Worm (Caenorhabditis elegans) whole organism, young adult: ENCODE results near the gene T16G12.4.

Experiments
- B0336.3 ChIP-seq: fragments of 200-800 bp; sonication (Bioruptor generic); IDR thresholded peaks from 2 replicates; pipeline ENCODE4 v1.3.6; 2022; ENCODE audit warnings: missing genetic modification characterization, missing compliant biosample characterization
- F22D6.2 ChIP-seq: sonication (generic microtip); optimal IDR thresholded peaks from 2 replicates; lab custom pipeline; 2016; ENCODE audit warnings: mild to moderate bottlenecking, missing genetic modification characterization, missing compliant biosample characterization
- F33H1.4 ChIP-seq: fragments of 200-800 bp; sonication (Bioruptor generic); IDR thresholded peaks from 2 replicates; pipeline ENCODE4 v1.3.6; 2022; ENCODE audit warnings: missing genetic modification reagents, missing genetic modification characterization, missing compliant biosample characterization
- T26A5.8 ChIP-seq: sonication (generic microtip); optimal IDR thresholded peaks from 2 replicates; lab custom pipeline; 2016; ENCODE audit warnings: missing genetic modification characterization, missing compliant biosample characterization
- Y79H2A.3 ChIP-seq: fragments of 200-800 bp; sonication (Bioruptor generic); conservative IDR thresholded peaks from 2 replicates; pipeline ENCODE4 v1.3.6; 2022; ENCODE audit warnings: missing genetic modification reagents, missing genetic modification characterization, missing compliant biosample characterization
- Y95B8A.8 ChIP-seq: fragments of 200-800 bp; sonication (Bioruptor generic); IDR thresholded peaks from 2 replicates; pipeline ENCODE4 v1.3.6; 2022; ENCODE audit warnings: missing genetic modification reagents, missing genetic modification characterization, missing compliant biosample characterization
- ama-1 ChIP-seq, 3 experiments: fragments of 150-350 bp in 1 of 3; sonication (generic microtip) in 2 of 3; optimal IDR thresholded peaks; 2 replicates each; lab custom pipeline; 2014 to 2018; ENCODE audit warnings: missing biosample characterization in 2 of 3, missing genetic modification characterization in 2 of 3, missing genetic modification reagents in 2 of 3
- aptf-3 ChIP-seq: fragments of 200-800 bp; sonication (Bioruptor generic); IDR thresholded peaks from 2 replicates; pipeline ENCODE4 v1.3.6; 2022; ENCODE audit warnings: missing genetic modification characterization, missing compliant biosample characterization
- bed-2 ChIP-seq: fragments of 200-800 bp; sonication (Bioruptor generic); IDR thresholded peaks from 2 replicates; pipeline ENCODE4 v1.3.6; 2022; ENCODE audit warnings: missing genetic modification reagents, missing genetic modification characterization, missing compliant biosample characterization
- cebp-1 ChIP-seq, 2 experiments: fragments of 200-800 bp in 1 of 2; sonication (Bioruptor generic) in 1 of 2; sonication (generic microtip) in 1 of 2; IDR thresholded peaks in 1 of 2; optimal IDR thresholded peaks in 1 of 2; 2 replicates each; pipeline versions ENCODE4 v1.3.6 to Lab custom; 2017 to 2022; ENCODE audit warnings: missing compliant biosample characterization in 2 of 2, missing genetic modification characterization in 2 of 2, mild to moderate bottlenecking in 1 of 2, missing genetic modification reagents in 1 of 2, moderate library complexity in 1 of 2
- cebp-2 ChIP-seq: fragments of 200-800 bp; sonication (Bioruptor generic); IDR thresholded peaks from 2 replicates; pipeline ENCODE4 v1.3.6; 2022; ENCODE audit warnings: missing genetic modification characterization, missing compliant biosample characterization
- ceh-27 ChIP-seq: fragments of 200-800 bp; sonication (Bioruptor generic); optimal IDR thresholded peaks from 2 replicates; lab custom pipeline; 2018; ENCODE audit warnings: mild to moderate bottlenecking, missing genetic modification characterization, moderate library complexity, missing compliant biosample characterization
- ceh-79 ChIP-seq: sonication (generic microtip); optimal IDR thresholded peaks from 2 replicates; lab custom pipeline; 2017; ENCODE audit warnings: mild to moderate bottlenecking, missing genetic modification characterization, missing compliant biosample characterization
- dpl-1 ChIP-seq: fragments of 150-350 bp; optimal IDR thresholded peaks from 2 replicates; lab custom pipeline; 2014; ENCODE audit warnings: missing biosample characterization, missing genetic modification reagents, missing genetic modification characterization
- efl-1 ChIP-seq: fragments of 150-350 bp; optimal IDR thresholded peaks from 2 replicates; lab custom pipeline; 2014; ENCODE audit warnings: missing biosample characterization, missing genetic modification reagents, missing genetic modification characterization
- ets-4 ChIP-seq: fragments of 200-800 bp; sonication (Bioruptor generic); optimal IDR thresholded peaks from 2 replicates; lab custom pipeline; 2018; ENCODE audit warnings: mild to moderate bottlenecking, missing genetic modification characterization, missing compliant biosample characterization
- hlh-12 ChIP-seq: sonication (generic microtip); optimal IDR thresholded peaks from 2 replicates; lab custom pipeline; 2016; ENCODE audit warnings: missing genetic modification characterization, missing compliant biosample characterization
- hmg-1.2 ChIP-seq: fragments of 200-800 bp; sonication (Bioruptor generic); IDR thresholded peaks from 2 replicates; pipeline ENCODE4 v1.3.6; 2022; ENCODE audit warnings: missing genetic modification reagents, missing genetic modification characterization, missing compliant biosample characterization
- hsf-1 ChIP-seq: fragments of 200-800 bp; sonication (Bioruptor generic); IDR thresholded peaks from 2 replicates; pipeline ENCODE4 v1.3.6; 2022; ENCODE audit warnings: missing genetic modification reagents, missing genetic modification characterization, missing compliant biosample characterization
- lin-35 ChIP-seq, 3 experiments: fragments of 150-350 bp in 2 of 3; sonication (generic microtip) in 1 of 3; optimal IDR thresholded peaks; 2 replicates each; lab custom pipeline; 2014 to 2018; ENCODE audit warnings: missing biosample characterization in 3 of 3, missing genetic modification characterization in 3 of 3, missing genetic modification reagents in 3 of 3
- lin-54 ChIP-seq: fragments of 200-800 bp; sonication (Bioruptor generic); optimal IDR thresholded peaks from 2 replicates; lab custom pipeline; 2018; ENCODE audit warnings: mild to moderate bottlenecking, missing genetic modification characterization, missing compliant biosample characterization
- lsl-1 ChIP-seq: fragments of 200-800 bp; sonication (Bioruptor generic); optimal IDR thresholded peaks from 2 replicates; lab custom pipeline; 2018; ENCODE audit warnings: mild to moderate bottlenecking, missing genetic modification characterization, moderate library complexity, missing compliant biosample characterization
- madf-6 ChIP-seq: fragments of 200-800 bp; sonication (Bioruptor generic); IDR thresholded peaks from 2 replicates; pipeline ENCODE4 v1.3.6; 2022; ENCODE audit warnings: missing genetic modification reagents, missing genetic modification characterization, missing compliant biosample characterization
- mel-28 ChIP-seq: sonication (generic microtip); optimal IDR thresholded peaks from 2 replicates; lab custom pipeline; 2016; ENCODE audit warnings: borderline replicate concordance, mild to moderate bottlenecking, missing genetic modification characterization, missing compliant biosample characterization
- mes-4 ChIP-seq: sonication (generic microtip); optimal IDR thresholded peaks from 2 replicates; lab custom pipeline; 2016; ENCODE audit warnings: missing genotype, missing genetic modification characterization, missing compliant biosample characterization
- nfya-1 ChIP-seq: sonication (generic microtip); optimal IDR thresholded peaks from 2 replicates; lab custom pipeline; 2017; ENCODE audit warnings: antibody characterized with exemption, missing compliant biosample characterization, missing genetic modification characterization, borderline replicate concordance; ENCODE audit not compliant: insufficient read depth
- nfyb-1 ChIP-seq: fragments of 200-800 bp; sonication (Bioruptor generic); IDR thresholded peaks from 2 replicates; pipeline ENCODE4 v1.3.6; 2022; ENCODE audit warnings: missing genetic modification reagents, missing genetic modification characterization, missing compliant biosample characterization
- nhr-120 ChIP-seq: fragments of 200-800 bp; sonication (Bioruptor generic); IDR thresholded peaks from 2 replicates; pipeline ENCODE4 v1.3.6; 2022; ENCODE audit warnings: missing genetic modification characterization, missing compliant biosample characterization
- nhr-80 ChIP-seq: sonication (generic microtip); optimal IDR thresholded peaks from 2 replicates; lab custom pipeline; 2016; ENCODE audit warnings: missing genetic modification characterization, missing compliant biosample characterization
- rec-8 ChIP-seq, 2 experiments: sonication (generic microtip); optimal IDR thresholded peaks; 2 replicates each; lab custom pipeline; 2016; ENCODE audit warnings: mild to moderate bottlenecking in 2 of 2, missing genetic modification characterization in 2 of 2, missing genetic modification reagents in 2 of 2, missing genotype in 2 of 2, missing biosample characterization in 1 of 2, missing compliant biosample characterization in 1 of 2, moderate library complexity in 1 of 2
- repo-1 ChIP-seq: sonication (generic microtip); optimal IDR thresholded peaks from 2 replicates; lab custom pipeline; 2017; ENCODE audit warnings: mild to moderate bottlenecking, missing genetic modification characterization, missing compliant biosample characterization
- rpc-1 ChIP-seq, 2 experiments: fragments of 150-350 bp in 1 of 2; sonication (generic microtip) in 1 of 2; optimal IDR thresholded peaks; 2 replicates each; lab custom pipeline; 2014 to 2018; ENCODE audit warnings: missing biosample characterization in 1 of 2, missing genetic modification characterization in 1 of 2, missing genetic modification reagents in 1 of 2, missing genotype in 1 of 2
- snpc-4 ChIP-seq, 5 experiments: fragments of 150-350 bp in 1 of 5; sonication (generic microtip) in 4 of 5; optimal IDR thresholded peaks; 2 replicates each; lab custom pipeline; 2014 to 2018; ENCODE audit warnings: missing genetic modification characterization in 5 of 5, missing biosample characterization in 3 of 5, antibody characterized with exemption in 2 of 5, mild to moderate bottlenecking in 2 of 5, missing compliant biosample characterization in 2 of 5, missing genotype in 2 of 5, moderate library complexity in 2 of 5, missing genetic modification reagents in 1 of 5
- zfh-2 ChIP-seq: fragments of 200-800 bp; sonication (Bioruptor generic); conservative IDR thresholded peaks from 2 replicates; pipeline ENCODE4 v1.3.6; 2022; ENCODE audit warnings: missing genetic modification reagents, missing genetic modification characterization, missing compliant biosample characterization
- ztf-18 ChIP-seq: sonication (generic microtip); optimal IDR thresholded peaks from 2 replicates; lab custom pipeline; 2016; ENCODE audit warnings: missing genotype, mild to moderate bottlenecking, missing genetic modification characterization, missing compliant biosample characterization
- ztf-3 ChIP-seq: fragments of 200-800 bp; sonication (Bioruptor generic); optimal IDR thresholded peaks from 2 replicates; lab custom pipeline; 2018; ENCODE audit warnings: mild to moderate bottlenecking, missing genetic modification characterization, missing compliant biosample characterization

The T16G12.4 gene

ce11 chrIII:10088508-10088981 lies 30.9 kb downstream of the T16G12.4 start, which contains the start of gene hal-2 (continued):
- TF ChIP-seq hlh-12 (tag; lab: Kevin White, UChicago), result no peak
- no peak for TF ChIP-seq rec-8 (tag; optimal IDR thresholded peaks at IDR 0.05; lab: Kevin White, UChicago)
- peak; percentile 33; the same call in 1 of the 2 replicates for TF ChIP-seq madf-6 (GFP tag; lab: Robert Waterston, UW)
- no peak for TF ChIP-seq bed-2
- TF ChIP-seq cebp-1 (GFP tag; IDR thresholded peaks at IDR 0.05; lab: Robert Waterston, UW), result no peak
- TF ChIP-seq cebp-1 (tag; optimal IDR thresholded peaks at IDR 0.05; lab: Kevin White, UChicago), result no peak

- no peak for TF ChIP-seq mel-28 (tag; lab: Kevin White, UChicago)
- 0 out of 2 replicates have a peak, but pooled peaks have one; percentile 9 for TF ChIP-seq B0336.3 (GFP tag; lab: Robert Waterston, UW)
- TF ChIP-seq cebp-1 (GFP tag; IDR thresholded peaks at IDR 0.05; lab: Robert Waterston, UW), result no peak
- TF ChIP-seq cebp-1 (tag; optimal IDR thresholded peaks at IDR 0.05; lab: Kevin White, UChicago), result peak; percentile 18
- 0 out of 2 replicates have a peak, but pooled peaks have one; percentile 27 for TF ChIP-seq Y79H2A.3 (GFP tag; lab: Robert Waterston, UW)
- TF ChIP-seq lin-35 (GFP tag; optimal IDR thresholded peaks at IDR 0.05; lab: Kevin White, UChicago), result no peak
- TF ChIP-seq zfh-2 (GFP tag; lab: Robert Waterston, UW), result no peak
- no peak for TF ChIP-seq cebp-2
- no peak for TF ChIP-seq mes-4 (tag; lab: Kevin White, UChicago)
- TF ChIP-seq hsf-1 (GFP tag; lab: Robert Waterston, UW), result no peak
- TF ChIP-seq madf-6 (GFP tag; lab: Robert Waterston, UW), result peak; percentile 44; the same call in 1 of the 2 replicates
- TF ChIP-seq Y95B8A.8, result no peak
- TF ChIP-seq, all 124 proteins: peak for 4
These were observed 33.1 kb downstream of the T16G12.4 start, which contains the start of gene gtf-2H2C for ce11 chrIII:10090685-10091084. Gene gtf-2H2C, minus strand, starts transcription at chrIII:10090785.

- TF ChIP-seq efl-1 (peak; percentile 66), dpl-1 (GFP tag; lab: Kevin White, UChicago) (peak; percentile 57), Y95B8A.8 (no peak), nfya-1 (tag; lab: Kevin White, UChicago) (no peak), lsl-1 (GFP tag; lab: Kevin White, UChicago) (peak; percentile 42), ceh-27 (GFP tag; lab: Kevin White, UChicago) (no peak), ets-4 (GFP tag; lab: Kevin White, UChicago) (no peak), snpc-4 (GFP tag; optimal IDR thresholded peaks at IDR 0.05; lab: Kevin White, UChicago) (no peak), snpc-4 (tag; optimal IDR thresholded peaks at IDR 0.05; lab: Kevin White, UChicago) (peak in 1 of 4 experiments; percentile 6), T26A5.8 (no peak), nhr-120 (GFP tag; lab: Robert Waterston, UW) (no peak), repo-1 (no peak), F33H1.4 (0 out of 2 replicates have a peak, but pooled peaks have one; percentile 18), nfyb-1 (GFP tag; lab: Robert Waterston, UW) (0 out of 2 replicates have a peak, but pooled peaks have one; percentile 35), lin-35 (GFP tag; optimal IDR thresholded peaks at IDR 0.05; lab: Kevin White, UChicago) (peak in 1 of 3 experiments; percentile 54), lin-54 (peak; percentile 81), ztf-18 (no peak), ceh-79 (no peak), nhr-80 (tag; lab: Kevin White, UChicago) (no peak), madf-6 (GFP tag; lab: Robert Waterston, UW) (peak; percentile 37; the same call in 1 of the 2 replicates), ama-1 (optimal IDR thresholded peaks at IDR 0.05; lab: Kevin White, UChicago) (no peak), ama-1 (GFP tag; optimal IDR thresholded peaks at IDR 0.05; lab: Kevin White, UChicago) (no peak), rpc-1 (optimal IDR thresholded peaks at IDR 0.05; lab: Kevin White, UChicago) (no peak), rpc-1 (tag; optimal IDR thresholded peaks at IDR 0.05; lab: Kevin White, UChicago) (no peak), ztf-3 (GFP tag; lab: Kevin White, UChicago) (no peak), F22D6.2 (tag; lab: Kevin White, UChicago) (no peak), hmg-1.2 (GFP tag; lab: Robert Waterston, UW) (peak; percentile 12; the same call in 1 of the 2 replicates), aptf-3 (GFP tag; lab: Robert Waterston, UW) (no peak)
These were observed 35.5 kb downstream of the T16G12.4 start for ce11 chrIII:10093093-10093492.
